Fruit fly (Drosophila melanogaster) whole organism, wandering third instar larva: Measurements from ENCODE around the gene Taf2.

ENCODE experiments used
- br ChIP-seq: fragments of 200-800 bp; sonication (Bioruptor generic); optimal IDR thresholded peaks from 2 replicates; lab custom pipeline; 2016; ENCODE audit warnings: missing biosample characterization, missing genetic modification characterization
- fru ChIP-seq: fragments of 200-800 bp; sonication (Bioruptor generic); optimal IDR thresholded peaks from 3 replicates; lab custom pipeline; 2016; ENCODE audit warnings: missing biosample characterization, mild to moderate bottlenecking, missing genetic modification characterization
- usp ChIP-seq: fragments of >200 bp; optimal IDR thresholded peaks from 2 replicates; lab custom pipeline; 2017; ENCODE audit warnings: missing biosample characterization, missing genetic modification characterization

dm6 chr3L:9878685-9879084 is 9.8 kb downstream of the Taf2 start, which contains the start of gene CG34382:
- no peak for TF ChIP-seq br
- no peak for TF ChIP-seq fru (GFP tag; lab: Kevin White, UChicago)
- no peak for TF ChIP-seq usp
